Worm (Caenorhabditis elegans): Measurements from ENCODE around the gene frm-3.

Gene frm-3

ce11 chrX:11572205-11572604 lies at the start of gene frm-3:
frm-3 (plus strand) TSS chrX:11572505.
- no peak for TF ChIP-seq unc-62 (GFP tag; optimal IDR thresholded peaks at IDR 0.05)

- no peak for TF ChIP-seq unc-62 (GFP tag; optimal IDR thresholded peaks at IDR 0.05)
These were observed 48.6 kb upstream of the frm-3 start for ce11 chrX:11523704-11524103.

- no peak for TF ChIP-seq unc-62 (GFP tag; optimal IDR thresholded peaks at IDR 0.05)
These were observed 38.7 kb upstream of the frm-3 start, which contains the start of gene C35C5.8 for ce11 chrX:11533543-11534003. C35C5.8 (plus strand) TSS chrX:11533593.

- TF ChIP-seq unc-62 (GFP tag; optimal IDR thresholded peaks at IDR 0.05) = no peak
These were observed 37.9 kb upstream of the frm-3 start for ce11 chrX:11534443-11534842.

ce11 chrX:11536408-11536807 lies 35.9 kb upstream of the frm-3 start, which contains the start of gene C35C5.9:
C35C5.9 (plus strand) TSS chrX:11536568.
- TF ChIP-seq unc-62 (GFP tag; optimal IDR thresholded peaks at IDR 0.05) = no peak

ce11 chrX:11537240-11537764 lies 35.0 kb upstream of the frm-3 start, which contains the start of gene gcp-2.2:
gcp-2.2 (plus strand) TSS chrX:11537714.
- no peak for TF ChIP-seq unc-62 (GFP tag; optimal IDR thresholded peaks at IDR 0.05)

- no peak for TF ChIP-seq unc-62 (GFP tag; optimal IDR thresholded peaks at IDR 0.05)
These were observed 30.6 kb upstream of the frm-3 start for ce11 chrX:11541690-11542089.

ce11 chrX:11546445-11547275 lies 25.6 kb upstream of the frm-3 start, which contains the start of gene selt-1.1:
selt-1.1 (minus strand) TSS chrX:11546495.
- TF ChIP-seq unc-62 (GFP tag; optimal IDR thresholded peaks at IDR 0.05) = no peak

- no peak for TF ChIP-seq unc-62 (GFP tag; optimal IDR thresholded peaks at IDR 0.05)
These were observed 24.8 kb upstream of the frm-3 start for ce11 chrX:11547442-11548023.

ce11 chrX:11548308-11548707 lies 24.0 kb upstream of the frm-3 start, which contains the start of gene mig-2:
mig-2 (plus strand) TSS chrX:11548608.
- no peak for TF ChIP-seq unc-62 (GFP tag; optimal IDR thresholded peaks at IDR 0.05)

ce11 chrX:11551808-11552207 lies 20.5 kb upstream of the frm-3 start:
- TF ChIP-seq unc-62 (GFP tag; optimal IDR thresholded peaks at IDR 0.05) = no peak

- no peak for TF ChIP-seq unc-62 (GFP tag; optimal IDR thresholded peaks at IDR 0.05)
These were observed 19.4 kb upstream of the frm-3 start for ce11 chrX:11552879-11553278.

ce11 chrX:11554522-11554921 lies 17.8 kb upstream of the frm-3 start:
- no peak for TF ChIP-seq unc-62 (GFP tag; optimal IDR thresholded peaks at IDR 0.05)

- TF ChIP-seq unc-62 (GFP tag; optimal IDR thresholded peaks at IDR 0.05) = no peak
These were observed 17.3 kb upstream of the frm-3 start for ce11 chrX:11555046-11555445.

ce11 chrX:11555527-11556137 lies 16.7 kb upstream of the frm-3 start:
- no peak for TF ChIP-seq unc-62 (GFP tag; optimal IDR thresholded peaks at IDR 0.05)

- no peak for TF ChIP-seq unc-62 (GFP tag; optimal IDR thresholded peaks at IDR 0.05)
These were observed 16.0 kb upstream of the frm-3 start, which contains the start of gene C35C5.10 for ce11 chrX:11556194-11556739. C35C5.10 (plus strand) TSS chrX:11556244.
